Worm (Caenorhabditis elegans): ENCODE results near the gene zfp-2.

The zfp-2 gene

DNA sequence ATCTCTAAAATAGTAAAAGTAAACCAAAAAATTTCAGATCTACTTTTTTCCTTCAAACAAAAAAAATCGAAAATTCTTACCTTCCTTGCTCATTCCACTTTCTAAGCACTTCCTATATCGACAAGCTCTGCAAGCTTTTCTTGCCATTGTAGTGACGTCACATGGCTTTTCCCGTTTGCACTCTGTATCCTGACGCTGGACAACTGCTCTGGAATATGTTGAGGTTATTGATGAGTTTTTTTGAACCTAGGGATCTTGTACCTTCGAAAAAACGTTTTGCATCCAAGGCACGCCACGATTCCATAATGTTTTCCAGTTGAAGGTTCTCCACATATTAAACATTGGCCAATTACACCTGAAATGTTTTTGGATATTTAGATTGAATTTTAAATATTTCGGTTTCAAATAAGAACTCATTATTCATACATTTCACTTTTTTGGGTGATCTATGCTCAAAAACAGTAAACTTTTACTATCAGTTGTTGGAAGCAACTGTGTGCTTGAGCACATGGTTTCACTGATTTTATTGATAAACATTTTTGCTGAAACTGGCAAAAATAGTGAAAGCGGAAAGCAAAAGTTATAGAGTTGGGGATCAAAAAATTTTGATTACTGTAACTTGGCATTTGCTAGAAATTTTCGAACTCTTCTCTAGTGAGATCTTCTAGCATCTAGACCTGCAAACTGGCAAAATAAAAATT lies 42.7 kb downstream of the zfp-2 start:
- TF ChIP-seq ceh-22 (tag; optimal IDR thresholded peaks at IDR 0.05) (no peak), sox-2 (GFP tag; IDR thresholded peaks at IDR 0.05) (no peak), mec-3 (tag; optimal IDR thresholded peaks at IDR 0.05; ENCODE audit: borderline replicate concordance) (no peak), pax-1 (tag; optimal IDR thresholded peaks at IDR 0.05) (no peak), C38D4.7 (GFP tag; optimal IDR thresholded peaks at IDR 0.05) (no peak), hlh-8 (tag; optimal IDR thresholded peaks at IDR 0.05) (no peak), sdc-2 (tag; optimal IDR thresholded peaks at IDR 0.05) (no peak), pros-1 (tag; optimal IDR thresholded peaks at IDR 0.05) (no peak), nhr-11 (tag; optimal IDR thresholded peaks at IDR 0.05) (no peak), pha-4 (tag; optimal IDR thresholded peaks at IDR 0.05) (no peak), ceh-31 (tag; optimal IDR thresholded peaks at IDR 0.05) (no peak), npax-4 (tag; optimal IDR thresholded peaks at IDR 0.05) (no peak)

DNA sequence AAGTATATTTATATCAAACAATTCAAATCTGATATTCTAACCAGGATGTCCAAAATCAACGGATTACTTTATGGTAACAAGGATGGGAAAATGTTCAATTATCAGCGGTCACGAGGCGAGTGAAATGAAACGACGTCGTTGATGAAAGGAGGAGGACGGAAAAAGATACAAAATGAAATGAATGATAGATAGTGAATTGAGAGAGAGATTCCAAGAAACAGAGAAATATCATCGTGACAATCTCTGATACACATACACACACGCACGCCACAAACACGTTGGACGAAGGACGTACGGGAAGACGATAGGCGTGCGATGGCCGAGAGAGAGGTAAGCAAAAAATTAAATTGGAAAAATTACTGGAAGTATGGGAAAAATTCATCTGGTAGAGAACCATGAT lies 43.6 kb downstream of the zfp-2 start:
- TF ChIP-seq ceh-22 (tag; optimal IDR thresholded peaks at IDR 0.05) (no peak), rnt-1 (tag; optimal IDR thresholded peaks at IDR 0.05) (peak; percentile 29), madf-2 (tag; optimal IDR thresholded peaks at IDR 0.05) (no peak), elt-4 (tag; optimal IDR thresholded peaks at IDR 0.05) (no peak), sdc-2 (tag; optimal IDR thresholded peaks at IDR 0.05) (no peak), ceh-30 (tag; optimal IDR thresholded peaks at IDR 0.05) (no peak), hlh-6 (tag; optimal IDR thresholded peaks at IDR 0.05) (no peak), pat-9 (tag; optimal IDR thresholded peaks at IDR 0.05) (no peak), ceh-9 (tag; optimal IDR thresholded peaks at IDR 0.05) (no peak), npax-4 (tag; optimal IDR thresholded peaks at IDR 0.05) (no peak), unc-55 (GFP tag; optimal IDR thresholded peaks at IDR 0.05) (peak; percentile 76), ceh-31 (tag; optimal IDR thresholded peaks at IDR 0.05) (no peak), hlh-30 (tag; optimal IDR thresholded peaks at IDR 0.05; ENCODE audit: insufficient read depth) (peak; percentile 40)

DNA sequence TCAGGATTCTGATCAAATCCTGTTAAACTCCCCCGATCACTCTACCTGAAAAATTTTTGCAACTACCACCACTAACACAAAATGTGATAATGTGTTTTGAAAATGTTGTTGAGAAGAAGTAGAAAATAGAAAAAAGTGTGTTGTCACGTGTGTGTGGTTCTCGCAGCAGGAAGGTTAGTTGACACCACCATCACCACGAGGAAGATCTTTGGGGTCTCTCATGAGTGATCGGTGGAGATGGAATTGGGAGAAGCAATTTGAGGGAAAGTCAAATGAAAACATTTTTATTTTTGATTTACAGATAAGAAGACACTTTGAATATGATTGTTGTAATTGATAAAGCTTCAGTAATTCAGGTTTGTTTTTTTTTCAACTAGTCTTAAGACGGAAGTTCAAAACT lies 44.2 kb downstream of the zfp-2 start:
- no peak for TF ChIP-seq pros-1 (tag; optimal IDR thresholded peaks at IDR 0.05)
- TF ChIP-seq gmeb-2 (tag; optimal IDR thresholded peaks at IDR 0.05), result no peak
- peak; percentile 40 for TF ChIP-seq hlh-30 (tag; optimal IDR thresholded peaks at IDR 0.05; ENCODE audit: insufficient read depth)

DNA sequence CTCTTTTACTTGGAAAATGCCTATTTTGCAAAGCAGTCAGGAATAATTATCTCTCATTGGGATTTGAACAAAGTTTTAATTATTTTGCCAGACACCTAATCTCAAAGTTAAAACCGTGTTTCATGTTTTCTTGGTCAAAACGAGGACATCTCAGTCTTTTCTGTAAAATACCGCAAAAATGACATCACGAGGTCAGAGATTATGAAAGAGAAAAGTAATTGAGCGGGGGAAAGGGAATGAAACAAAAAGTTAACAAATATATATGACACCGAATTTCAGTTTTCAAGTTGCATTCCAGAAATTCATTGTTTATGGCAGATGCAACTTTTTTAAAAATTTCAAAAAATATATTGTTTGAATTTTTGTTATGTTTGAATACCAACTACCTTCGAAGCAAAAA lies 45.1 kb downstream of the zfp-2 start:
- TF ChIP-seq unc-86 (tag; optimal IDR thresholded peaks at IDR 0.05) (no peak), pha-2 (tag; optimal IDR thresholded peaks at IDR 0.05) (no peak), C08G9.2 (tag; optimal IDR thresholded peaks at IDR 0.05) (no peak), elt-2 (tag; optimal IDR thresholded peaks at IDR 0.05) (no peak), rnt-1 (tag; optimal IDR thresholded peaks at IDR 0.05) (no peak), lim-6 (tag; optimal IDR thresholded peaks at IDR 0.05) (no peak), pqm-1 (tag; optimal IDR thresholded peaks at IDR 0.05) (no peak), fax-1 (tag; optimal IDR thresholded peaks at IDR 0.05) (no peak), sox-2 (GFP tag; IDR thresholded peaks at IDR 0.05) (no peak), madf-2 (tag; optimal IDR thresholded peaks at IDR 0.05) (no peak), ceh-22 (tag; optimal IDR thresholded peaks at IDR 0.05) (no peak), sdc-2 (tag; optimal IDR thresholded peaks at IDR 0.05) (no peak), hlh-15 (tag; optimal IDR thresholded peaks at IDR 0.05) (no peak), hlh-13 (GFP tag; optimal IDR thresholded peaks at IDR 0.05) (no peak), ceh-19 (GFP tag; optimal IDR thresholded peaks at IDR 0.05) (no peak), ztf-16 (tag; optimal IDR thresholded peaks at IDR 0.05) (no peak), T23F11.4 (GFP tag; optimal IDR thresholded peaks at IDR 0.05) (no peak), ceh-18 (tag; optimal IDR thresholded peaks at IDR 0.05) (no peak)

DNA sequence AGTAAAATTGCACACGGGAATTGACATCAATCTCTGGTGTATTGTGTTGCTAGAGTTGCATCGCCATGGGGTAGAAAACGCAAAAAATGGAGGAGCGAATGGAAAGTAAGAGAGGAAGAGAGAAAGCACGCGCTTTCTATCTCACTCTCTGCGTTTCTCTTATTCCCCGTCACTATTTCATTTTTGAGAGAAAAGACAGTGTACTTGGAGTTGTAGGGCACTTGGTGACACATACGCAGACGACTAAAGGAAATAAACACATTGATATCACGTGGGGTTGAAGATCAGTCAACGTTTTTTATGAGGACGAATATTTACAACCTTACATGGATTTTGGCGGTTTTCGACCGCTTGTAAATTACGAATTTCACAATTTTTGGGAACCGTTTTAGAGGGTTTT lies 46.0 kb downstream of the zfp-2 start:
- TF ChIP-seq fkh-6 (tag; optimal IDR thresholded peaks at IDR 0.05) (no peak), unc-3 (GFP tag; conservative IDR thresholded peaks at IDR 0.05) (no peak), unc-3 (tag; optimal IDR thresholded peaks at IDR 0.05) (no peak), fax-1 (tag; optimal IDR thresholded peaks at IDR 0.05) (no peak), gmeb-2 (tag; optimal IDR thresholded peaks at IDR 0.05) (no peak), sdc-2 (tag; optimal IDR thresholded peaks at IDR 0.05) (no peak), ref-2 (tag; optimal IDR thresholded peaks at IDR 0.05) (peak; percentile 10), zip-5 (tag; optimal IDR thresholded peaks at IDR 0.05) (no peak), elt-2 (tag; optimal IDR thresholded peaks at IDR 0.05) (peak; percentile 59), ttx-3 (tag; optimal IDR thresholded peaks at IDR 0.05) (no peak), ceh-48 (tag; optimal IDR thresholded peaks at IDR 0.05) (no peak), ceh-6 (GFP tag; optimal IDR thresholded peaks at IDR 0.05) (no peak), sox-2 (GFP tag; IDR thresholded peaks at IDR 0.05) (no peak), pros-1 (tag; optimal IDR thresholded peaks at IDR 0.05) (peak; percentile 41), K09A11.1 (tag; optimal IDR thresholded peaks at IDR 0.05; ENCODE audit: insufficient read depth) (no peak), T23F11.4 (GFP tag; optimal IDR thresholded peaks at IDR 0.05) (no peak), pha-2 (tag; optimal IDR thresholded peaks at IDR 0.05) (no peak), ztf-16 (tag; optimal IDR thresholded peaks at IDR 0.05) (no peak), pqm-1 (tag; optimal IDR thresholded peaks at IDR 0.05) (peak; percentile 8), rnt-1 (tag; optimal IDR thresholded peaks at IDR 0.05) (peak; percentile 42)
